Worm (Caenorhabditis elegans): Measurements from ENCODE around the gene Y67D2.5.

ce11 chrIII:1558441-1559159 lies 18.6 kb upstream of the Y67D2.5 start, which contains the start of the genes eelo-1 and Y67D2.2:
- TF ChIP-seq egl-27 (tag; optimal IDR thresholded peaks at IDR 0.05), result no peak
- no peak for TF ChIP-seq nhr-237 (tag; optimal IDR thresholded peaks at IDR 0.05)

Data from whole organism, L2 larva.